Worm (Caenorhabditis elegans): ENCODE data around the gene C04C3.7.

ce11 chrIV:3439354-3439753 lies 6.1 kb upstream of the C04C3.7 start, which contains the start of gene grd-3:
- no peak for TF ChIP-seq him-1 (tag; optimal IDR thresholded peaks at IDR 0.05)
- no peak for TF ChIP-seq dao-5 (tag; optimal IDR thresholded peaks at IDR 0.05)
- no peak for TF ChIP-seq W03F9.2 (tag; optimal IDR thresholded peaks at IDR 0.05)

All from whole organism, L4/young adult.